Fruit fly (Drosophila melanogaster): ENCODE measurements around the gene sgl.

The sgl gene

DNA sequence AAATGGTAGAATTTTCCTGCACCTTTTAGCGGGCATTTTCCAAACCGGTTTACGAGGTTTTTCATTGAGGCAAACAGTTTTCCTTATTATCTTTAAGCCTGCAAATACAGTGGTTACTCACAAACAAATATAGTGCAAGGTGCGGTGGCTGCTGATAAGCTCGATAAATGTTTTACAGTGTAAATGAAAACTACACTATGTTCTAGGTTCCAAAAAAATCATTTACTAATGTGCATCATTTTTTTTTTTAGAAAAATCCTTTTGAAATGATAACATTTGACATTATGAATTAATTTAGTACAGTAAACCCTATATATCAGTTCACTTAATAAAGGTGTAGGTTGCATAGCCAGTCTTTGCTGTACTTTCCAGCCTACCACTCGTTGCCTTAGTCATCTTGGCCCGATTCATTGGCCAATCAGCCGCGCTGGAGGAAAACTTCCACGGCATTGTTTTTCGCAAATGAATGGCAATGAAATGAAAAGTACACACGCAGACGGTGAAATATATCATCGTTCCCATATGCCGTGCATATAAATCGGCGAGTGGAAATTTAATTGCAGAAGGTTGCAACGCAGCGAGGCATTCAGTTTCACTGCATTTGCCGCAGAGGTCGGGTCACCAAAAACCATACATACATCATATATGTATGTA is 13.6 kb upstream of the sgl start:
- no peak for TF ChIP-seq Dll (optimal IDR thresholded peaks at IDR 0.05)
- no peak for TF ChIP-seq psq (optimal IDR thresholded peaks at IDR 0.05)
- no peak for TF ChIP-seq pan (optimal IDR thresholded peaks at IDR 0.05)
- no peak for TF ChIP-seq CG8478 (optimal IDR thresholded peaks at IDR 0.05)
- TF ChIP-seq usp (GFP tag; optimal IDR thresholded peaks at IDR 0.05) = no peak
- no peak for TF ChIP-seq EcR (GFP tag; optimal IDR thresholded peaks at IDR 0.05)

DNA sequence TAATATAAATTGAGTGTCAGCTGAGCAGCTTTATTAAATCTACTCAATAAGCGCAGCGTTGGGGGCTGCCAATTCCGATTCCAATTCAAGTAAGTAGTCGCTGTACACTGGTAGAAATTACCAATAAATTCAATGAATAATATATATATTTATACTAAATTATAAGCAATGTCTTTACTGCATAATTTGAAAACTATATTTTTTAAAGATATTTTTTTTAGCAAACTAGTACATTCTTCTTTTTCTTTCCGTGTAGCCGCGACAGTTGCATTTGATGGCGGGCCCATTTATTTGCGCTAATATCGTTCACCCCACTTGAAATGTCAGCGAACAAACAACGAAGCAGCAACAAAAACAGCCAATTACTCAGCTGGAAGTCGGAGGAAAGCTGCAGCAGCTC is 12.8 kb upstream of the sgl start:
- TF ChIP-seq Dll (optimal IDR thresholded peaks at IDR 0.05) (no peak), CG8478 (optimal IDR thresholded peaks at IDR 0.05) (no peak), EcR (GFP tag; optimal IDR thresholded peaks at IDR 0.05) (no peak), psq (optimal IDR thresholded peaks at IDR 0.05) (no peak), usp (GFP tag; optimal IDR thresholded peaks at IDR 0.05) (no peak), pan (optimal IDR thresholded peaks at IDR 0.05) (no peak)

DNA sequence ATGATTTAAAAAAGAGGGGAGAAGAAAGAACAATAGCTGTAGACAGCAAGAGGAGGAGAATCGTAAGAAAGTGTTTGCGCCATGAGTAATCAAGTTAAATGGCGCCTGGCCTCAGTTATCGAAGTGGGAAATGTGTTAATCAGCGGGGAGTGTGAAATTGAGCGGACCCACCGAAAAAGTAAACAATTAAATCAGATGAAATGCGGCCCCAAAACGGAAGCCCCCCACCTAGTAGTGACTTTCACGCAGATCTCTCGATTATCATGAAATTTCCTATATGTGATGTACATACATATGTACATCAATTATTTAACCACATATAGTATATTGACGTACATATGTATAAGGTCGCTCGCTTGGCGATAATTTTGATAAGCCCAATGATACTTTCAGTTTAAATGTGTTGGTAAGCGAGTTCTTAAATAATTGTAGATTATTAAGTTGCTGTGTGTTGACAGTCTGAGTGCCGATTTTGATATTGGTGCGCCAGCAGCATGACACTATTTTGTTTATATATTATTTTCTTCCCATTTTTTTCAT is 12.1 kb upstream of the sgl start:
- no peak for TF ChIP-seq pan (optimal IDR thresholded peaks at IDR 0.05)
- TF ChIP-seq CG8478 (optimal IDR thresholded peaks at IDR 0.05) = no peak
- TF ChIP-seq psq (optimal IDR thresholded peaks at IDR 0.05) = no peak
- TF ChIP-seq EcR (GFP tag; optimal IDR thresholded peaks at IDR 0.05) = no peak
- TF ChIP-seq Dll (optimal IDR thresholded peaks at IDR 0.05) = no peak
- no peak for TF ChIP-seq usp (GFP tag; optimal IDR thresholded peaks at IDR 0.05)

DNA sequence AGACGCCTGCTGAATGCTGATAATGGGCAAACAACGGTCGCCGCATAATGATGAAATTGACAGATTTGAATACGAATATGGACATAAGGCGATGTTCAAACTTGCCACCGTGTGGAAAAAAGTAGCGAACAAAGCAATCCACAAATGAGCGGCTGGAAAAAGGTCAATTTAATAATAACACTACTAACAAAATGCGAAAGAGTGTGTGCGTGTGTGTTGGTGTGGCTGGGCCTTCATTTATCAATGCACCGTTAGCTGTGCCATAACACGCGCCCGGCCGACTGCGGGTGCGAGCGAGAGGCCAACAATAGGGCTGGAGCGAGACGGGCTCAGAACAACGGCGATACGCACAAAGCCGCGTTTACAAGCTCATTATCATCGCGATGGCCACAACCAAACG is 11.3 kb upstream of the sgl start:
- TF ChIP-seq Dll (optimal IDR thresholded peaks at IDR 0.05) (no peak), pan (optimal IDR thresholded peaks at IDR 0.05) (no peak), usp (GFP tag; optimal IDR thresholded peaks at IDR 0.05) (no peak), CG8478 (optimal IDR thresholded peaks at IDR 0.05) (no peak), psq (optimal IDR thresholded peaks at IDR 0.05) (no peak), EcR (GFP tag; optimal IDR thresholded peaks at IDR 0.05) (no peak)

DNA sequence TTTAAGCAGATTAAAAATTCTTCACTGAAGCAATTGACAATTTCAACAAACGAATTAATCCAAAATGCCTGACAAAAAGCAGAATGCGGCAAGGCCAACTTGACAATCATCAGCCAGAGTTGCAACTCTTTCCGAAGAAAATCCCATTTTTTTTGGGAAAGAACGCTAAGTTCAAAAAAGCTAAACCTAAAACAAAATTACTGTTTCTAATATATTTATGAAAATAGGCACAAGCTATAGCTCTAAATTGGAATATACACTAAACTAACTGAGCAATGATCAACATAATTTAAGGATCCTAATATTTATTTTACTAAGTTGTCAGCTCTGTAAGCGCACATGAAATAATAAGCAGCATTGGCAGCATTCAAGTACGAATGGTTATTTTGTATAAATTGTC is 7.8 kb upstream of the sgl start, which contains the start of gene CG10063:
Gene CG10063, minus strand, starts transcription at position 101 of the 400 bp plus-strand sequence.
- TF ChIP-seq Dll (optimal IDR thresholded peaks at IDR 0.05) (no peak), EcR (GFP tag; optimal IDR thresholded peaks at IDR 0.05) (no peak), pan (optimal IDR thresholded peaks at IDR 0.05) (no peak), psq (optimal IDR thresholded peaks at IDR 0.05) (no peak), CG8478 (optimal IDR thresholded peaks at IDR 0.05) (no peak), usp (GFP tag; optimal IDR thresholded peaks at IDR 0.05) (no peak)

DNA sequence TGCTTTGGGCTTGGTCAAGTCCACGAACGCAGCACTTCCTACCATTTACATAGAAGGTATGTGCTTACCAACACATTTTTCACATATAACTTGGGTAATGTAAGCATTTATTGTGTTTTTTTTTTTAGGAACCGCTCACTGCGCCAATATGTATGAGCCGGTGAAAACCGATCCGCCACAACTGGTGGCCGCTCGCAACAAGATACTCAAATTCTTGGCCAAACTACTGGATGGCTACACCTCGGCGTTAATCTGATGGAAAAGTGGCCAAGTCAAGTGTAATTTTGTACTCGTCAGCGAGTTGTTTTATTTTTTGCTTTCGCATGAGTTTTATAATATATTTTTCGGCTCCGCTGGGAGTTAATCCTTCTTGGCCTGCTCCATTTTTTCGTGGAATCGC is 6.7 kb upstream of the sgl start:
- no peak for TF ChIP-seq EcR (GFP tag; optimal IDR thresholded peaks at IDR 0.05)
- no peak for TF ChIP-seq Dll (optimal IDR thresholded peaks at IDR 0.05)

DNA sequence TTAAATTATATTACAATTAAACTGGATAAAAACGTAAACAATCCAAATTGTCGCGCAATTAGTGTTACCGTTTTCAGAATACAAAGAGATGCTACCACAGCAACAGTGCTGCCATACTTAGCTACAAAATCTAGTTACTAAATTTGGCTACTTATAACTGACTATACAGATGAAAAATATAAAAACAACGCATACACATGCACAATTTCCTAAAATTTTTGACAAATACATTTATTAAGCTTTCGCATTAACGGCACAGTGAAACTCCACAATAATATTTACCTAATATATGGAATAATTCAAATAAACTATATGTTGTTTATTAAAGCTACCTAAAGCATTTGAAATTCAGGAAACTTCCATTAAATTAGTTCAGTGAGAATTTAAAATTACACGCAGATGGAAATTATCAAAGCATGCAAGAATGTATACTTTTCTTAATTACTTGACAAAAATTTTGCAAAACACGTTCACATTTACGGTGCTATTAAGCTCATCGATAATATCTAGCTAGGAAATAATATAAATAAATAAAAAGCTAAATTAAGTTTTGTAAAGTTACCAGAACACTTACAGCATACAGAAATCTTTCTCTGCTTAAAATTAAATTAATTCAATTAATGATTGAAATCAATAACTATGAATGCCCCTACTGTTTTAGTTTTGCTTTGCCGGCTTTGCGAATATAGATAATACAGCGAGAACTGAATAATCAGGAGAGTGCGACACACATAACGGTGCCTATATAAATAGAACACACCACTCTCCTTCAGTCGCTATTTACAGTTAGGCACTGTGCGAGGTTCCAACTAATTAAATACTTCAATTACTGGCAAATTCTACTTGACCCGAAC is 4.6 kb upstream of the sgl start, which contains the start of the genes Mis12 and CG9953:
Gene Mis12, minus strand, starts transcription at position 88 of the 854 bp plus-strand sequence.
Gene CG9953, plus strand, starts transcription at position 698 of the 854 bp plus-strand sequence.
- no peak for TF ChIP-seq pan (optimal IDR thresholded peaks at IDR 0.05)
- no peak for TF ChIP-seq CG8478 (optimal IDR thresholded peaks at IDR 0.05)
- no peak for TF ChIP-seq psq (optimal IDR thresholded peaks at IDR 0.05)
- TF ChIP-seq Dll (optimal IDR thresholded peaks at IDR 0.05) = no peak
- TF ChIP-seq EcR (GFP tag; optimal IDR thresholded peaks at IDR 0.05) = no peak
- TF ChIP-seq usp (GFP tag; optimal IDR thresholded peaks at IDR 0.05) = no peak

DNA sequence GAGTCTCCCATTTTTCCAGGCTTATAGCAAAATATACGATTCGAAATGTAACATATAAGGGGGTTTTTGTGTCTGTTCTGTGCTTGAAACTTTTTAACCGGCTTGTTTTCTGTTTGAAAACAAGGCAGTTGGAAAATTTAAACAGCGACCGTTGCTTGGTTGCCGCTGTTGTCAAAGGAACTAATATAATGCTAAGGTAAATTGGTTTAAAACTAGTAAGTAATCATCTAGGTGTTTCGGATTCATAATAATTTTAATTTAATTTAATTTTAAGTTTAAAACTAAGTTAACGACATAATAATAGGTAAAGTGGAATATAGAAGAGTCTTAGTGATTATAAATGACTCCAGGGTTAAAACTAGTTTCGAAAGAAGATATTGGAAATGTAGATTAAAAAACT is 3.2 kb upstream of the sgl start, which contains the start of gene CG10064:
Gene CG10064, minus strand, starts transcription at position 101 of the 400 bp plus-strand sequence.
- no peak for TF ChIP-seq pan (optimal IDR thresholded peaks at IDR 0.05)
- TF ChIP-seq psq (optimal IDR thresholded peaks at IDR 0.05) = no peak
- no peak for TF ChIP-seq EcR (GFP tag; optimal IDR thresholded peaks at IDR 0.05)
- TF ChIP-seq Dll (optimal IDR thresholded peaks at IDR 0.05) = no peak
- TF ChIP-seq CG8478 (optimal IDR thresholded peaks at IDR 0.05) = no peak
- TF ChIP-seq usp (GFP tag; optimal IDR thresholded peaks at IDR 0.05) = no peak

DNA sequence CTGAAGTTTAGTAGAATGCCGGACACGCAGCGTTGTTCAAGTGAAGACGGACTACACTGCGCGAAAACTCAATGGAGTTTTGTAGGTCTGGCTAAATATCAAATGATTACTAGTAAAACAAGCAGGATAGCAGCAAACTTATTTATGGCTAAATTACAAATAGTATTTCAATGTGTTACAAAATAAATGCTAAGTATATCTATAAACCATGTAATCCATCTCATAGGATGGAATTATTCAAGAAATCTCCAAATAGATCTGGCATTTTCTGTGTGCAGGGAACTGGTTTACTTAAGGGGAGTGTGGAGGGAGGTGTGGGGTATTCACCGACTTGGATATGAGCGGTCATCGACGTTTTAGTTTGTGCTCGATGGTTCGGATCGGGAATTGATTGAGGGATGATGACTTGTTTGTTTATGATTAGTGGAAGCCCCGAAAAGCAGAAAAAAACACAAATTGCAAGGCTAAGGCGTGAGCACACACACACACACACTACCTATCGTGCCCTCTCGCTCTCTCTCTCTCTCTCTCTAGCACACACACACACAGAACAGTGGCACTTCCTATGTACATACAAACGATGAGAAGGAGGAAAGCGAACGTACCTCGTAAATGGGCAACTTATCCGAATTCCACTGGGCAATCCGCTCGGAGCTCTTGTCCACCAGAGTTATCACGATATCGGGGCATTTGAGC is 618 bp downstream of the sgl start:
- no peak for TF ChIP-seq EcR (GFP tag; optimal IDR thresholded peaks at IDR 0.05)
- peak; percentile 1 for TF ChIP-seq psq (optimal IDR thresholded peaks at IDR 0.05)

DNA sequence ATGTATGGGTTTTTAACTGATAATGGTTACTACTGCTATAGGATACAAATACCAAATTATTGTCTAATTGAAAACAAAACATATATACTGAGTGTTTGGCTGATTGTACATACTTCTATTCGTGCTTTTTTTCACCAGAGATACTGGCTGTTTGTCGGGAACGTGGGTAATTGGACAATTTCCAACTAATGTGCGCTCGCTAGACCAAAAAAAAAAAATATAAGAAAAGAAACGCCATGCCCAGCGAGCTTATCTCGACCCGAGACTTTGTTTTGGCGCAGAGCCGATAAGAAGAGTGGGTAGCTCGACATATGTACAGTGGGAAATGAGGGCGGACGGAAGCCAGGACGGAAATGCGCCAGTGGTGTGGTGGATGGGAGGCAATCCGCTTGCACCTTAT is 1.4 kb downstream of the sgl start:
- TF ChIP-seq CG8478 (optimal IDR thresholded peaks at IDR 0.05) = no peak
- TF ChIP-seq psq (optimal IDR thresholded peaks at IDR 0.05) = no peak
- TF ChIP-seq usp (GFP tag; optimal IDR thresholded peaks at IDR 0.05) = no peak
- TF ChIP-seq pan (optimal IDR thresholded peaks at IDR 0.05) = no peak
- no peak for TF ChIP-seq EcR (GFP tag; optimal IDR thresholded peaks at IDR 0.05)
- no peak for TF ChIP-seq Dll (optimal IDR thresholded peaks at IDR 0.05)

DNA sequence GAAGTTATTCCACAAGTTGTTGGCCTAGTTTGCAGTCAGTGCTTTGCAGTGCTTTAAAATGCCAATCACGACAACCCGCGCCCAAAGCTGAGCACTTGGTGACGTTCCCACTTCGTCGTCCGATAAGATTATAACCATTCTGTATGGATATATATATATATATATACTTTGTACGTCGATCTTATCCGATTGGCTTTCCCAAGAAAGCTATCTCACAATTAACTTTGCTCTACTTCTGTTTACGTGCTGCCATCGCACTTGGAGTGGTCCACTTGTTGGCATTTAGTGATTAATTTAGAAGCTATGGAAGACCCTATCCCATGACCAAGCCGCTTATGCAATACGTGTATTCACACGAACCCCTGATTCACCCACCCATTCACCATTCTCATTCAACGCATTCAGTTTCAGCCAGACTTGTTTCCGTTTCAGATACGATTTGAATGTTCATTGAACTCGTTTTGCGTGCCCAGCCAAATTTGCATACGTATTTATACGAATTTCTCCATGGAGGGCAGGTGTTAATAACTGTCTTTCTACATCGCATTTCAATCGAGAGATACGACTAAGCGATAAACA is 2.5 kb downstream of the sgl start:
- no peak for TF ChIP-seq CG8478 (optimal IDR thresholded peaks at IDR 0.05)

Data from whole organism.